Fruit fly (Drosophila melanogaster) S2 (cell line): ENCODE data around the gene Cat.

Experiments
- CG8478 ChIP-seq: fragments of >200 bp; optimal IDR thresholded peaks from 2 replicates; lab custom pipeline; 2018
- CTCF ChIP-seq, 2 experiments: fragments of >200 bp; optimal IDR thresholded peaks; 2 replicates each; lab custom pipeline; 2018

DNA sequence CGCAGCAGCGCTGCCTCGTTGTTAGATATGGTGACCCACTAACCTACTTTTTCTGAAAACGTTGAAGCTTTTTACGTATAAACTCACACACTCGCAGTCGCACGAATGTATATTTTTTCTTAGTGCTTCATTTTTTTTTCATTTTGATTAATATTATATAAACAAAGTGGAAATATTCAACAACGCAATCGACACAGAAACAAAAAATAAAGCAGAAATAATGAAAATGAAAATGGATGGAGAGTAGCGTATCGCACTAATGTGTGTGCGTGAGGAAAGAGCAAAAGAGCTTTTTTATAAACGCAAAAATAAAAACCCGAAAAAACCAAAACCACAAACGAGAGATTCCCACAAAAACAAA is 36.4 kb upstream of the Cat start:
- TF ChIP-seq CG8478 (no peak), CTCF (optimal IDR thresholded peaks at IDR 0.05; lab: Kevin White, UChicago) (no peak)
